Fruit fly (Drosophila melanogaster) whole organism, embryonic: ENCODE results near the gene Sec23.

Experiments used
- ATbp ChIP-seq: fragments of 200-800 bp; sonication (Bioruptor generic); optimal IDR thresholded peaks from 2 replicates; lab custom pipeline; 2017; ENCODE audit warnings: missing biosample characterization, mild to moderate bottlenecking, missing genetic modification characterization, missing genetic modification reagents
- Aef1 ChIP-seq: fragments of 200-800 bp; sonication (Bioruptor generic); IDR thresholded peaks from 3 replicates; pipeline ENCODE4 v1.3.6; 2022; ENCODE audit warnings: missing biosample characterization, missing genetic modification characterization
- C15 ChIP-seq: fragments of 200-800 bp; sonication (Bioruptor generic); IDR thresholded peaks from 3 replicates; pipeline ENCODE4 v1.3.6; 2022; ENCODE audit warnings: missing biosample characterization, missing genetic modification characterization
- CG10267 ChIP-seq: fragments of 200-800 bp; sonication (Bioruptor generic); optimal IDR thresholded peaks from 2 replicates; lab custom pipeline; 2018; ENCODE audit warnings: missing biosample characterization, mild to moderate bottlenecking, missing genetic modification characterization, moderate library complexity
- CG14965 ChIP-seq: fragments of 200-800 bp; sonication (Bioruptor generic); optimal IDR thresholded peaks from 2 replicates; lab custom pipeline; 2016; ENCODE audit warnings: missing biosample characterization, missing genetic modification characterization, borderline replicate concordance
- CG18764 ChIP-seq: fragments of 200-800 bp; sonication (Bioruptor generic); optimal IDR thresholded peaks from 3 replicates; lab custom pipeline; 2016; ENCODE audit warnings: missing biosample characterization, missing genetic modification characterization
- CG32532 ChIP-seq: fragments of 200-800 bp; sonication (Bioruptor generic); IDR thresholded peaks from 2 replicates; pipeline ENCODE4 v1.3.6; 2022; ENCODE audit warnings: missing biosample characterization, missing genetic modification characterization
- CG3407 ChIP-seq: fragments of 200-800 bp; sonication (Bioruptor generic); optimal IDR thresholded peaks from 2 replicates; lab custom pipeline; 2018; ENCODE audit warnings: missing biosample characterization, mild to moderate bottlenecking, missing genetic modification characterization
- CG42726 ChIP-seq: fragments of 200-800 bp; sonication (Bioruptor generic); IDR thresholded peaks from 2 replicates; pipeline ENCODE4 v1.3.6; 2022; ENCODE audit warnings: missing biosample characterization, missing genetic modification characterization; ENCODE audit not compliant: partially characterized antibody
- CG6689 ChIP-seq: fragments of 200-800 bp; sonication (Bioruptor generic); IDR thresholded peaks from 2 replicates; pipeline ENCODE4 v1.3.6; 2022; ENCODE audit warnings: missing biosample characterization, missing genetic modification characterization
- CG8089 ChIP-seq: fragments of 200-800 bp; sonication (Bioruptor generic); optimal IDR thresholded peaks from 3 replicates; lab custom pipeline; 2016; ENCODE audit warnings: missing biosample characterization, missing genetic modification characterization
- CG8290 ChIP-seq, 3 experiments: fragments of 200-800 bp; sonication (Bioruptor generic); optimal IDR thresholded peaks; 2 replicates each; lab custom pipeline; 2016 to 2019; ENCODE audit warnings: missing biosample characterization in 3 of 3, missing genetic modification characterization in 3 of 3, mild to moderate bottlenecking in 2 of 3, moderate library complexity in 1 of 3
- CG8388 ChIP-seq: fragments of 200-800 bp; sonication (Bioruptor generic); optimal IDR thresholded peaks from 2 replicates; lab custom pipeline; 2019; ENCODE audit warnings: missing biosample characterization, mild to moderate bottlenecking, missing genetic modification characterization, moderate library complexity
- CG8924 ChIP-seq: fragments of 200-800 bp; optimal IDR thresholded peaks from 3 replicates; lab custom pipeline; 2019; ENCODE audit warnings: missing biosample characterization, mild to moderate bottlenecking, missing genetic modification characterization, moderate library complexity
- CG9609 ChIP-seq: fragments of 200-800 bp; sonication (Bioruptor generic); optimal IDR thresholded peaks from 3 replicates; lab custom pipeline; 2016; ENCODE audit warnings: missing biosample characterization, missing genetic modification characterization
- Chrac-16 ChIP-seq: fragments of 200-800 bp; sonication (Bioruptor generic); optimal IDR thresholded peaks from 3 replicates; lab custom pipeline; 2016; ENCODE audit warnings: missing biosample characterization, missing genetic modification characterization
- Dad ChIP-seq: fragments of 200-800 bp; sonication (Bioruptor generic); optimal IDR thresholded peaks from 3 replicates; lab custom pipeline; 2016; ENCODE audit warnings: missing biosample characterization, missing genetic modification characterization
- GATAe ChIP-seq: fragments of 200-800 bp; sonication (Bioruptor generic); conservative IDR thresholded peaks from 2 replicates; pipeline ENCODE4 v1.3.6; 2022; ENCODE audit warnings: missing biosample characterization, missing genetic modification characterization
- H15 ChIP-seq: fragments of 200-800 bp; sonication (Bioruptor generic); IDR thresholded peaks from 3 replicates; pipeline ENCODE4 v1.3.6; 2022; ENCODE audit warnings: missing biosample characterization, missing genetic modification characterization
- H2.0 ChIP-seq: fragments of 200-800 bp; sonication (Bioruptor generic); IDR thresholded peaks from 2 replicates; pipeline ENCODE4 v1.3.6; 2022; ENCODE audit warnings: missing biosample characterization, missing genetic modification characterization
- HHEX ChIP-seq: fragments of 200-800 bp; sonication (Bioruptor generic); optimal IDR thresholded peaks from 3 replicates; lab custom pipeline; 2017; ENCODE audit warnings: missing biosample characterization, mild to moderate bottlenecking, missing genetic modification characterization, missing genetic modification reagents
- HmgZ ChIP-seq: fragments of 200-800 bp; sonication (Bioruptor generic); optimal IDR thresholded peaks from 2 replicates; lab custom pipeline; 2018; ENCODE audit warnings: missing biosample characterization, mild to moderate bottlenecking, missing genetic modification characterization
- Hmr ChIP-seq: fragments of 200-800 bp; sonication (Bioruptor generic); optimal IDR thresholded peaks from 3 replicates; lab custom pipeline; 2017; ENCODE audit warnings: mild to moderate bottlenecking, missing biosample characterization, missing genetic modification reagents, missing genetic modification characterization
- Mrtf ChIP-seq: fragments of 200-800 bp; sonication (Bioruptor generic); IDR thresholded peaks from 3 replicates; pipeline ENCODE4 v1.3.6; 2022; ENCODE audit warnings: missing biosample characterization, missing genetic modification characterization
- Oaz ChIP-seq: fragments of 200-800 bp; sonication (Bioruptor generic); IDR thresholded peaks from 2 replicates; pipeline ENCODE4 v1.3.6; 2022; ENCODE audit warnings: missing biosample characterization, missing genetic modification characterization
- Pdp1 ChIP-seq, 2 experiments: fragments of 200-800 bp; sonication (Bioruptor generic); optimal IDR thresholded peaks; 3 replicates each; lab custom pipeline; 2016; ENCODE audit warnings: missing biosample characterization in 2 of 2, missing genetic modification characterization in 2 of 2, mild to moderate bottlenecking in 1 of 2, moderate library complexity in 1 of 2
- Ptx1 ChIP-seq: fragments of 200-800 bp; sonication (Bioruptor generic); IDR thresholded peaks from 2 replicates; pipeline ENCODE4 v1.3.6; 2022; ENCODE audit warnings: missing biosample characterization, missing genetic modification characterization
- Scr ChIP-seq: fragments of 200-800 bp; sonication (Bioruptor generic); IDR thresholded peaks from 2 replicates; pipeline ENCODE4 v1.3.6; 2022; ENCODE audit warnings: missing biosample characterization, missing genetic modification characterization; ENCODE audit not compliant: partially characterized antibody
- Trl ChIP-seq, 3 experiments: fragments of >200 bp in 2 of 3; fragments of 200-800 bp in 1 of 3; sonication (Bioruptor generic) in 1 of 3; optimal IDR thresholded peaks; 2 replicates in 1 of 3; 3 replicates in 2 of 3; lab custom pipeline; 2016 to 2017; ENCODE audit warnings: missing biosample characterization in 1 of 3, missing genetic modification characterization in 1 of 3
- ab ChIP-seq: fragments of 200-800 bp; sonication (Bioruptor generic); optimal IDR thresholded peaks from 2 replicates; lab custom pipeline; 2016; ENCODE audit warnings: missing biosample characterization, missing genetic modification characterization
- bsh ChIP-seq, 2 experiments: fragments of 200-800 bp; sonication (Bioruptor generic); optimal IDR thresholded peaks; 2 replicates each; lab custom pipeline; 2017 to 2018; ENCODE audit warnings: mild to moderate bottlenecking in 2 of 2, missing biosample characterization in 2 of 2, missing genetic modification characterization in 2 of 2, moderate library complexity in 1 of 2
- cg ChIP-seq: fragments of 200-800 bp; sonication (Bioruptor generic); optimal IDR thresholded peaks from 3 replicates; lab custom pipeline; 2019; ENCODE audit warnings: missing biosample characterization, mild to moderate bottlenecking, missing genetic modification characterization, moderate library complexity
- chn ChIP-seq: fragments of 200-800 bp; sonication (Bioruptor generic); optimal IDR thresholded peaks from 2 replicates; lab custom pipeline; 2016; ENCODE audit warnings: missing biosample characterization, missing genetic modification characterization
- da ChIP-seq: fragments of 200-800 bp; sonication (Bioruptor generic); optimal IDR thresholded peaks from 2 replicates; lab custom pipeline; 2016; ENCODE audit warnings: missing biosample characterization, missing genetic modification characterization
- eyg ChIP-seq: fragments of 200-800 bp; sonication (Bioruptor generic); optimal IDR thresholded peaks from 3 replicates; lab custom pipeline; 2016; ENCODE audit warnings: missing biosample characterization, missing genetic modification characterization
- gsb-n ChIP-seq: fragments of 200-800 bp; sonication (Bioruptor generic); optimal IDR thresholded peaks from 3 replicates; lab custom pipeline; 2018; ENCODE audit warnings: missing biosample characterization, mild to moderate bottlenecking, missing genetic modification characterization
- h ChIP-seq: fragments of >200 bp; optimal IDR thresholded peaks from 2 replicates; lab custom pipeline; 2017
- jing ChIP-seq: fragments of 200-800 bp; sonication (Bioruptor generic); optimal IDR thresholded peaks from 2 replicates; lab custom pipeline; 2018; ENCODE audit warnings: missing biosample characterization, mild to moderate bottlenecking, missing genetic modification characterization
- jumu ChIP-seq: fragments of 200-800 bp; sonication (Bioruptor generic); optimal IDR thresholded peaks from 3 replicates; lab custom pipeline; 2016; ENCODE audit warnings: missing biosample characterization, missing genetic modification characterization
- ken ChIP-seq: fragments of 200-800 bp; sonication (Bioruptor generic); IDR thresholded peaks from 3 replicates; pipeline ENCODE4 v1.3.6; 2022; ENCODE audit warnings: missing biosample characterization, missing genetic modification characterization
- knrl ChIP-seq: fragments of 200-800 bp; sonication (Bioruptor generic); IDR thresholded peaks from 3 replicates; pipeline ENCODE4 v1.3.6; 2022; ENCODE audit warnings: missing biosample characterization, missing genetic modification characterization; ENCODE audit not compliant: partially characterized antibody
- lilli ChIP-seq: fragments of 200-800 bp; sonication (Bioruptor generic); optimal IDR thresholded peaks from 3 replicates; lab custom pipeline; 2016; ENCODE audit warnings: missing biosample characterization, missing genetic modification characterization
- nom ChIP-seq: fragments of 200-800 bp; sonication (Bioruptor generic); optimal IDR thresholded peaks from 2 replicates; lab custom pipeline; 2017; ENCODE audit warnings: missing biosample characterization, missing genetic modification characterization, mild to moderate bottlenecking, moderate library complexity, missing genetic modification reagents
- onecut ChIP-seq: fragments of 200-800 bp; sonication (Bioruptor generic); IDR thresholded peaks from 2 replicates; pipeline ENCODE4 v1.3.6; 2022; ENCODE audit warnings: missing biosample characterization, missing genetic modification characterization
- peb ChIP-seq: fragments of 200-800 bp; sonication (Bioruptor generic); IDR thresholded peaks from 2 replicates; pipeline ENCODE4 v1.3.6; 2022; ENCODE audit warnings: missing biosample characterization, missing genetic modification characterization
- pnt ChIP-seq: fragments of 200-800 bp; sonication (Bioruptor generic); optimal IDR thresholded peaks from 3 replicates; lab custom pipeline; 2016; ENCODE audit warnings: missing biosample characterization, missing genetic modification characterization
- run ChIP-seq: fragments of 200-800 bp; sonication (Bioruptor generic); optimal IDR thresholded peaks from 3 replicates; lab custom pipeline; 2018; ENCODE audit warnings: missing biosample characterization, mild to moderate bottlenecking, missing genetic modification characterization
- ssp ChIP-seq: fragments of 200-800 bp; sonication (Bioruptor generic); IDR thresholded peaks from 2 replicates; pipeline ENCODE4 v1.3.6; 2022; ENCODE audit warnings: missing biosample characterization, missing genetic modification characterization
- tin ChIP-seq: fragments of 200-800 bp; sonication (Bioruptor generic); optimal IDR thresholded peaks from 3 replicates; lab custom pipeline; 2016; ENCODE audit warnings: missing biosample characterization, missing genetic modification characterization
- vfl ChIP-seq: fragments of 200-800 bp; sonication (Bioruptor generic); optimal IDR thresholded peaks from 2 replicates; lab custom pipeline; 2016; ENCODE audit warnings: missing biosample characterization, missing genetic modification characterization

Gene Sec23

dm6 chr3R:5606477-5606876, 42.4 kb upstream of the Sec23 start, which contains the start of gene asl (continued):
- no peak for TF ChIP-seq run (tag; lab: Kevin White, UChicago)
- no peak for TF ChIP-seq da (GFP tag; lab: Kevin White, UChicago)
- peak; percentile 21; the same call in 1 of the 3 replicates for TF ChIP-seq knrl (GFP tag; lab: Robert Waterston, UW)
- TF ChIP-seq chn = peak; percentile 76
- TF ChIP-seq CG42726 (GFP tag; lab: Robert Waterston, UW) = no peak
- peak; percentile 30 for TF ChIP-seq jumu (GFP tag; lab: Kevin White, UChicago)
- peak; percentile 65 for TF ChIP-seq Ptx1 (GFP tag; lab: Robert Waterston, UW)
- peak; percentile 96 for TF ChIP-seq ssp (GFP tag; lab: Robert Waterston, UW)
- TF ChIP-seq Aef1 (GFP tag; lab: Robert Waterston, UW) = no peak; the same call in 2 of the 3 replicates
- peak; percentile 41 for TF ChIP-seq cg (GFP tag; lab: Kevin White, UChicago)
- peak; percentile 11 for TF ChIP-seq CG9609
- TF ChIP-seq H15 (GFP tag; lab: Robert Waterston, UW) = no peak
- 0 out of 2 replicates have a peak, but pooled peaks have one; percentile 20 for TF ChIP-seq Scr
- peak; percentile 67 for TF ChIP-seq CG6689 (GFP tag; lab: Robert Waterston, UW)
- no peak for TF ChIP-seq C15
- TF ChIP-seq Trl (optimal IDR thresholded peaks at IDR 0.05; lab: Kevin White, UChicago) = no peak
- peak; percentile 31 for TF ChIP-seq Trl (GFP tag; optimal IDR thresholded peaks at IDR 0.05; lab: Kevin White, UChicago)
- peak; percentile 76 for TF ChIP-seq lilli
- peak; percentile 63 for TF ChIP-seq CG18764 (GFP tag; lab: Kevin White, UChicago)
- peak; percentile 57 for TF ChIP-seq CG8388 (GFP tag; lab: Kevin White, UChicago)
- TF ChIP-seq CG32532 (GFP tag; lab: Robert Waterston, UW) = peak; percentile 76
- peak in 1 of 2 experiments; percentile 69 for TF ChIP-seq bsh (GFP tag; optimal IDR thresholded peaks at IDR 0.05; lab: Kevin White, UChicago)
- TF ChIP-seq h (lab: Kevin White, UChicago) = no peak
- TF ChIP-seq jing = no peak
- TF ChIP-seq Chrac-16 (GFP tag; lab: Kevin White, UChicago) = peak; percentile 55
- peak; percentile 32 for TF ChIP-seq eyg
- TF ChIP-seq ab (GFP tag; lab: Kevin White, UChicago) = no peak
- TF ChIP-seq Oaz = peak; percentile 49
- TF ChIP-seq CG8089 (GFP tag; lab: Kevin White, UChicago) = peak; percentile 42
- 0 out of 3 replicates have a peak, but pooled peaks have one; percentile 29 for TF ChIP-seq Mrtf
- peak; percentile 58 for TF ChIP-seq onecut (GFP tag; lab: Robert Waterston, UW)
- TF ChIP-seq CG8290 (GFP tag; optimal IDR thresholded peaks at IDR 0.05; lab: Kevin White, UChicago) = peak; percentile 86
- peak in 1 of 2 experiments; percentile 77 for TF ChIP-seq CG8290 (tag; optimal IDR thresholded peaks at IDR 0.05; lab: Kevin White, UChicago)
- no peak for TF ChIP-seq peb (GFP tag; lab: Robert Waterston, UW)
- TF ChIP-seq Hmr (GFP tag; lab: Kevin White, UChicago) = no peak
- peak; percentile 48 for TF ChIP-seq nom (GFP tag; lab: Kevin White, UChicago)
- peak; percentile 80 for TF ChIP-seq CG10267 (tag; lab: Kevin White, UChicago)
- TF ChIP-seq pnt (GFP tag; lab: Kevin White, UChicago) = peak; percentile 45
- TF ChIP-seq HHEX (GFP tag; lab: Kevin White, UChicago) = no peak
- no peak for TF ChIP-seq CG3407
- no peak for TF ChIP-seq GATAe (GFP tag; lab: Robert Waterston, UW)
- peak; percentile 16 for TF ChIP-seq vfl (GFP tag; lab: Kevin White, UChicago)
- TF ChIP-seq ken = peak; percentile 65; the same call in 1 of the 3 replicates
- TF ChIP-seq gsb-n = no peak
- peak; percentile 54 to 59 for TF ChIP-seq Pdp1 (GFP tag; optimal IDR thresholded peaks at IDR 0.05; lab: Kevin White, UChicago)
- peak; percentile 58 for TF ChIP-seq tin
- peak; percentile 7 for TF ChIP-seq Dad (GFP tag; lab: Kevin White, UChicago)
- no peak for TF ChIP-seq H2.0 (GFP tag; lab: Robert Waterston, UW)
- peak; percentile 76 for TF ChIP-seq HmgZ (tag; lab: Kevin White, UChicago)
- no peak for TF ChIP-seq CG14965 (GFP tag; lab: Kevin White, UChicago)
- peak; percentile 76 for TF ChIP-seq CG8924 (tag; lab: Kevin White, UChicago)
- TF ChIP-seq ATbp (GFP tag; lab: Kevin White, UChicago) = peak; percentile 32
